Worm (Caenorhabditis elegans) whole organism, L1 larva: Measurements from ENCODE around the gene F01D5.3.
A peak's percentile ranks its signal among the peaks of the same experiment; 100 is the strongest.

Source experiments
- C04F5.9 ChIP-seq: sonication (generic microtip); optimal IDR thresholded peaks from 2 replicates; lab custom pipeline; 2016; ENCODE audit warnings: missing genetic modification characterization, missing compliant biosample characterization
- C16A3.4 ChIP-seq: fragments of 150-350 bp; optimal IDR thresholded peaks from 2 replicates; lab custom pipeline; 2014; ENCODE audit warnings: missing biosample characterization, missing genetic modification characterization
- F16B12.6 ChIP-seq: fragments of 150-350 bp; optimal IDR thresholded peaks from 2 replicates; lab custom pipeline; 2014; ENCODE audit warnings: missing biosample characterization, missing genetic modification characterization
- Y116A8C.19 ChIP-seq: sonication (generic microtip); optimal IDR thresholded peaks from 2 replicates; lab custom pipeline; 2016; ENCODE audit warnings: missing compliant biosample characterization, missing genetic modification characterization, borderline replicate concordance
- aly-2 ChIP-seq: fragments of 150-350 bp; optimal IDR thresholded peaks from 2 replicates; lab custom pipeline; 2014; ENCODE audit warnings: missing biosample characterization, missing genetic modification characterization
- ama-1 ChIP-seq: fragments of 150-350 bp; optimal IDR thresholded peaks from 2 replicates; lab custom pipeline; 2014
- blmp-1 ChIP-seq: fragments of 150-350 bp; optimal IDR thresholded peaks from 2 replicates; lab custom pipeline; 2014; ENCODE audit warnings: missing biosample characterization, missing genetic modification characterization
- ceh-8 ChIP-seq: fragments of 200-800 bp; sonication (Bioruptor generic); optimal IDR thresholded peaks from 2 replicates; lab custom pipeline; 2018; ENCODE audit warnings: mild to moderate bottlenecking, missing genetic modification characterization, moderate library complexity, missing compliant biosample characterization
- ceh-88 ChIP-seq: fragments of 200-800 bp; sonication (Bioruptor generic); IDR thresholded peaks from 2 replicates; pipeline ENCODE4 v1.3.6; 2022; ENCODE audit warnings: missing genetic modification characterization, missing compliant biosample characterization
- dpl-1 ChIP-seq, 3 experiments: fragments of 150-350 bp in 2 of 3; sonication (generic microtip) in 1 of 3; optimal IDR thresholded peaks; 2 replicates each; lab custom pipeline; 2014 to 2017; ENCODE audit warnings: missing biosample characterization in 3 of 3, missing genetic modification characterization in 3 of 3, missing genetic modification reagents in 3 of 3
- dsc-1 ChIP-seq: sonication (generic microtip); optimal IDR thresholded peaks from 2 replicates; lab custom pipeline; 2016; ENCODE audit warnings: mild to moderate bottlenecking, missing genetic modification characterization, missing compliant biosample characterization
- efl-1 ChIP-seq, 4 experiments: fragments of 150-350 bp; optimal IDR thresholded peaks in 3 of 4; peaks in 1 of 4; 1 replicate in 1 of 4; 2 replicates in 3 of 4; lab custom pipeline; 2014; ENCODE audit warnings: missing biosample characterization in 2 of 4, missing genetic modification characterization in 2 of 4, missing genetic modification reagents in 2 of 4
- efl-3 ChIP-seq: fragments of 200-800 bp; sonication (Bioruptor generic); optimal IDR thresholded peaks from 2 replicates; lab custom pipeline; 2018; ENCODE audit warnings: mild to moderate bottlenecking, missing genetic modification characterization, missing compliant biosample characterization
- egl-13 ChIP-seq: sonication (generic microtip); optimal IDR thresholded peaks from 2 replicates; lab custom pipeline; 2016; ENCODE audit warnings: missing genotype, missing genetic modification reagents, missing genetic modification characterization, missing compliant biosample characterization
- elt-2 ChIP-seq: sonication (generic microtip); optimal IDR thresholded peaks from 2 replicates; lab custom pipeline; 2016; ENCODE audit warnings: missing genetic modification characterization, mild to moderate bottlenecking, inconsistent platforms, missing compliant biosample characterization, missing genetic modification reagents
- fkh-10 ChIP-seq: sonication (generic microtip); optimal IDR thresholded peaks from 2 replicates; lab custom pipeline; 2017; ENCODE audit warnings: missing biosample characterization, missing genetic modification reagents, missing genetic modification characterization
- hlh-4 ChIP-seq: sonication (generic microtip); optimal IDR thresholded peaks from 2 replicates; lab custom pipeline; 2016; ENCODE audit warnings: mild to moderate bottlenecking, missing genetic modification characterization, missing compliant biosample characterization
- irx-1 ChIP-seq: sonication (generic microtip); optimal IDR thresholded peaks from 2 replicates; lab custom pipeline; 2016; ENCODE audit warnings: missing genetic modification characterization, missing compliant biosample characterization
- lin-14 ChIP-seq: fragments of 200-800 bp; sonication (Bioruptor generic); optimal IDR thresholded peaks from 2 replicates; lab custom pipeline; 2018; ENCODE audit warnings: mild to moderate bottlenecking, missing genetic modification characterization, moderate library complexity, missing compliant biosample characterization
- lin-35 ChIP-seq, 2 experiments: fragments of 150-350 bp; optimal IDR thresholded peaks; 2 replicates each; lab custom pipeline; 2014; ENCODE audit warnings: missing biosample characterization in 2 of 2, missing genetic modification characterization in 2 of 2, missing genetic modification reagents in 2 of 2
- lsy-2 ChIP-seq, 2 experiments: fragments of 150-350 bp; optimal IDR thresholded peaks; 2 replicates each; lab custom pipeline; 2014; ENCODE audit warnings: missing biosample characterization in 2 of 2, missing genetic modification characterization in 2 of 2
- mab-9 ChIP-seq: fragments of 200-800 bp; sonication (Bioruptor generic); IDR thresholded peaks from 2 replicates; pipeline ENCODE4 v1.3.6; 2022; ENCODE audit warnings: missing genetic modification reagents, missing genetic modification characterization, missing compliant biosample characterization
- mef-2 ChIP-seq: fragments of 150-350 bp; optimal IDR thresholded peaks from 2 replicates; lab custom pipeline; 2014; ENCODE audit warnings: missing biosample characterization, missing genetic modification characterization
- nhr-12 ChIP-seq: sonication (generic microtip); optimal IDR thresholded peaks from 2 replicates; lab custom pipeline; 2017; ENCODE audit warnings: missing biosample characterization, missing genetic modification characterization
- nhr-20 ChIP-seq: sonication (generic microtip); optimal IDR thresholded peaks from 2 replicates; lab custom pipeline; 2016; ENCODE audit warnings: mild to moderate bottlenecking, missing genetic modification characterization, missing compliant biosample characterization
- nhr-47 ChIP-seq: sonication (generic microtip); optimal IDR thresholded peaks from 2 replicates; lab custom pipeline; 2016; ENCODE audit warnings: mild to moderate bottlenecking, missing genetic modification characterization, moderate library complexity, missing compliant biosample characterization
- nhr-71 ChIP-seq: sonication (generic microtip); optimal IDR thresholded peaks from 2 replicates; lab custom pipeline; 2016; ENCODE audit warnings: mild to moderate bottlenecking, missing genetic modification characterization, moderate library complexity, missing compliant biosample characterization
- nhr-77 ChIP-seq: fragments of 150-350 bp; optimal IDR thresholded peaks from 2 replicates; lab custom pipeline; 2014; ENCODE audit warnings: missing biosample characterization, missing genetic modification characterization
- nhr-84 ChIP-seq: sonication (generic microtip); optimal IDR thresholded peaks from 2 replicates; lab custom pipeline; 2017; ENCODE audit warnings: missing biosample characterization, missing genetic modification characterization
- nhr-85 ChIP-seq: sonication (generic microtip); peaks from one replicate; lab custom pipeline; 2016; ENCODE audit warnings: missing genetic modification characterization, inconsistent platforms, missing compliant biosample characterization
- sup-37 ChIP-seq: fragments of 200-800 bp; sonication (Bioruptor generic); optimal IDR thresholded peaks from 2 replicates; lab custom pipeline; 2018; ENCODE audit warnings: mild to moderate bottlenecking, missing genetic modification characterization, missing compliant biosample characterization
- tlp-1 ChIP-seq: fragments of 150-350 bp; optimal IDR thresholded peaks from 2 replicates; lab custom pipeline; 2014; ENCODE audit warnings: missing biosample characterization, missing genetic modification characterization
- unc-30 ChIP-seq: sonication (generic microtip); optimal IDR thresholded peaks from 2 replicates; lab custom pipeline; 2017; ENCODE audit warnings: missing biosample characterization, missing genetic modification characterization
- unc-98 ChIP-seq: fragments of 200-800 bp; sonication (Bioruptor generic); IDR thresholded peaks from 2 replicates; pipeline ENCODE4 v1.3.6; 2022; ENCODE audit warnings: missing genetic modification characterization, missing compliant biosample characterization

The F01D5.3 gene

DNA sequence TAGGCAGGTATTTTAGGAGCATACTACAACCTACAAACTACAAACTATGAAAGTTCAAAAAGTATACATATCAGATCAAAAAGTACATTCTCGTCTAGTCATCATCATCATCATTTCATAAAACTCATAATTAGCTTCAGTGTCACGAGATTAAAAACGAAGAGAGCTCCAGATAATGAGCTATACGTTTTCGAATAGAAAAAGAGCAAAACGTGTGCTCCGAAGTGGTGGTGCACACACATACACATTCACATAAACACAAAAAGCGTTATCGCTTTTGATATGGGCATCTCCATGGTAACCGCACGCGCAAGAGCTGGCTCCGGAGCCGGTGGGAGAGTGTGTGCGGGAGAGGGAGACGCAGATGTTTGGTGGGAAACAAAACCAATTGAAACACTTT lies 35.6 kb downstream of the F01D5.3 start (continued):
- TF ChIP-seq lin-35 (GFP tag; optimal IDR thresholded peaks at IDR 0.05; lab: Kevin White, UChicago) (no peak), C16A3.4 (tag; lab: Kevin White, UChicago) (no peak), aly-2 (tag; lab: Kevin White, UChicago) (no peak)

DNA sequence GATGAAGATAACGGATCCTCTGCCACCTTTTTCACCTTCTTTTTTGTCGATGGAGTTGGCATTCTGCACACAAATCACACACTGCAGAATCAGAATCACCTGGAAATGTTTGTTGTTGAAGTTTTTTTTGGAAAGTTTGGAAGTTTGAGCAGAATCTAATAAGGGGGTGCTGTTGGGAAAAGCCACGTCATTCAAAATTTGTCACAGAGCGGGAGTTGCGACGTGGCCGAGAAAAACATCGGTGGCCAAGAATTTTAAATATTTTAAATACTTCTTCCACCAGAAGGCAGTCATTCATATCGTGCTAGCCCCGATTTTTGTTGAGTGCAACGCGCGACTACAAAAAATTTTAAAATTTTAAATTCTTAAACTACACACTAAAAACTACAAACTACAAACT lies 37.6 kb downstream of the F01D5.3 start, which contains the start of gene rpi-1:
rpi-1 (minus strand) TSS at position 101 of the 400 bp plus-strand sequence.
- TF ChIP-seq hlh-4 (tag; lab: Kevin White, UChicago) (no peak), unc-98 (no peak), nhr-12 (tag; lab: Kevin White, UChicago) (no peak), mef-2 (tag; lab: Kevin White, UChicago) (no peak), F16B12.6 (tag; lab: Kevin White, UChicago) (no peak), irx-1 (no peak)
- TF ChIP-seq, all 84 proteins: peak for 0

DNA sequence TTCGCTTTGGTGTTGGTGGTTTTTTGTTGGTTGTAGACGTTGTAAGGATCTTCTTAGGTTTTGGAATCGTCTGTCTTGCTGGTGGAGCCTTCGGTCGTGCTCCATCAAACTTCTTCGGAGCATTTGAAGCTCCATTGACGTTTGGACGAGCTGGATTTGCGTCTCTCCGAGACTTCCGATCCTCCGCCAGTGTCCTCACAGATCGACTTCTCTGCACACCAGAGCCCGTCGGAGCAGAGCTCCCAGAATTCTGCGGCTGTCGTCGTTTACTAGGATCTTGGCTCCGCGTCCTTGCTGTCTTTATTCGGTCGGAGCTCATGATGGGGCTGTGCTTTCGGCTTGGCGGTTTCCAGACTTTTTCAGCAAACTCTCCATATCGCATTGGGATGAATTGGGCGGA lies 38.4 kb downstream of the F01D5.3 start:
- TF ChIP-seq unc-30 = no peak
- TF ChIP-seq ama-1 (lab: Kevin White, UChicago) = no peak
- TF ChIP-seq sup-37 = no peak
- TF ChIP-seq mef-2 (tag; lab: Kevin White, UChicago) = no peak
- no peak for TF ChIP-seq ceh-88
- TF ChIP-seq Y116A8C.19 = no peak
- TF ChIP-seq nhr-85 (tag; lab: Kevin White, UChicago) = peak; percentile 14

DNA sequence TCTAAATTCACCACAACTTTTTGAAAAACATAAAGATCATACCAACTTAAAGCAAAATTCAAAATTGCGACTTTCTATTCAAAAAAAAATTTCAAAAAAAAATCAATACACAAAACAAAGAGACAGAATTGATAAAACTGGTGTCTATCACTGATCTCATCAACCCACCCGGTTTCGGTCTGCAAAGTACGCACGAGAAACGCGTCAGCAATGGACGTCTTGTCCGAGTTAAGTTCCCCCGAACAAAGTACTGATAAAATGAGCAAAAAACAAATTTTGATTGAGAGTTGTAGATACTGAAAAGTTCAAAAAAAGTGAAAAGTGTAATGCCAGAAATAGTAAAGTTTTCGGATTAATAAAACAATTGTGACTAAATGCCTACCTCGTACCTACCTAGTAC lies 41.6 kb downstream of the F01D5.3 start:
- peak in 1 of 2 experiments; percentile 44 for TF ChIP-seq lin-35 (GFP tag; optimal IDR thresholded peaks at IDR 0.05; lab: Kevin White, UChicago)
- peak; percentile 36 for TF ChIP-seq elt-2 (tag; lab: Kevin White, UChicago)
- no peak for TF ChIP-seq mab-9 (GFP tag; lab: Robert Waterston, UW)
- peak in 1 of 3 experiments; percentile 38 for TF ChIP-seq dpl-1 (GFP tag; optimal IDR thresholded peaks at IDR 0.05; lab: Kevin White, UChicago)
- peak; percentile 5 to 22 for TF ChIP-seq lsy-2 (tag; optimal IDR thresholded peaks at IDR 0.05; lab: Kevin White, UChicago)
- no peak for TF ChIP-seq tlp-1 (tag; lab: Kevin White, UChicago)
- peak; percentile 23 for TF ChIP-seq lin-14
- no peak for TF ChIP-seq nhr-84 (tag; lab: Kevin White, UChicago)
- peak; percentile 23 for TF ChIP-seq nhr-85 (tag; lab: Kevin White, UChicago)
- peak; percentile 25 for TF ChIP-seq nhr-71 (tag; lab: Kevin White, UChicago)
- TF ChIP-seq irx-1 = no peak
- no peak for TF ChIP-seq mef-2 (tag; lab: Kevin White, UChicago)
- TF ChIP-seq, all 84 proteins: peak for 7

DNA sequence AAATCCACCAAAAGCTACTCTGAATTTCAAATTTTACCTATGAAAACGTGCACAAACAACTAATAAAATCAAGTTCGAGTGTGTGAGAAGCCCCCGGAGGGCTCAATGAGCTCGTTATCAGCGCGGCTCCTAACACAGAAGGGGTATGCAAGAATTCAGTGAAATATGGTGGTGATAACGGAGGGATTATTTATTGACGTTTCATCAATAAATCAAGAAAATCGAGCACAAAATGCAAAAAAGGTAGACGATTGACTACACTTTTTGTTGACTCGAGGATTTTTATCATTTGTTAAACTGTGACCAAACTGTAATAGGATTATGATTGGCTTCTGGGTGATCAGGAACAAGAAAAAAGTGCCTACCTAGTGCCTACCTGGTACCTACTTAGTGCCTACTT lies 42.5 kb downstream of the F01D5.3 start, which contains the start of gene zip-3:
zip-3 (minus strand) TSS at position 21 of the 400 bp plus-strand sequence.
- TF ChIP-seq blmp-1 (tag; lab: Kevin White, UChicago) (no peak), elt-2 (tag; lab: Kevin White, UChicago) (peak; percentile 56), ceh-8 (GFP tag; lab: Kevin White, UChicago) (no peak), lsy-2 (tag; optimal IDR thresholded peaks at IDR 0.05; lab: Kevin White, UChicago) (no peak), tlp-1 (tag; lab: Kevin White, UChicago) (no peak), fkh-10 (GFP tag; lab: Kevin White, UChicago) (no peak)

DNA sequence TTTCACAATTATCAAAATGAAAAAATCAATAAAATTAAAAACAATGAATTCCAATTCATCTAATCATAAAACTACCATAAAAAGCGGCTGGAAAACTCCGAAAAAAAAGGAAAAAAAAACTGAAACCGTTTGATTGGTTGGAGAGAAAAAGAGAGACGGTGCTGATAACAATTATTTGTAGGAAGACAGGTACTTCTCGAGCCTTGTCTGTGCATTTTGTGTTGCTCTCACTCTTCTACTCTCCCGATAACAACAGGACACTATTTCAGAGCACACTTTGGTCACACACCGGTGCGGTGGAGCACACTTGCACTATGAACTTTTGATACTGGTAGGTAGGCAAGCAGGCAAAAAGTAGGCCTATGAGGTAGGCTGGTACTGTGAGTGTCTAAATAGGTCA lies 43.4 kb downstream of the F01D5.3 start:
- TF ChIP-seq lin-35 (GFP tag; optimal IDR thresholded peaks at IDR 0.05; lab: Kevin White, UChicago) = peak in 1 of 2 experiments; percentile 38
- peak; percentile 4 for TF ChIP-seq nhr-77 (tag; lab: Kevin White, UChicago)
- TF ChIP-seq dsc-1 (tag; lab: Kevin White, UChicago) = no peak
- TF ChIP-seq efl-3 (GFP tag; lab: Kevin White, UChicago) = no peak
- TF ChIP-seq egl-13 (tag; lab: Kevin White, UChicago) = no peak
- peak; percentile 89 for TF ChIP-seq elt-2 (tag; lab: Kevin White, UChicago)
- no peak for TF ChIP-seq nhr-47 (tag; lab: Kevin White, UChicago)
- peak in 1 of 2 experiments; percentile 25 for TF ChIP-seq lsy-2 (tag; optimal IDR thresholded peaks at IDR 0.05; lab: Kevin White, UChicago)
- peak; percentile 20 for TF ChIP-seq nhr-20 (tag; lab: Kevin White, UChicago)
- no peak for TF ChIP-seq Y116A8C.19
- no peak for TF ChIP-seq C04F5.9
- TF ChIP-seq efl-1 (optimal IDR thresholded peaks at IDR 0.05; lab: Kevin White, UChicago) = no peak
- TF ChIP-seq efl-1 (GFP tag; optimal IDR thresholded peaks at IDR 0.05 in 1 of 2; lab: Kevin White, UChicago) = peak in 1 of 2 experiments; percentile 67
- TF ChIP-seq hlh-4 (tag; lab: Kevin White, UChicago) = no peak
- no peak for TF ChIP-seq blmp-1 (tag; lab: Kevin White, UChicago)
